Fruit fly (Drosophila melanogaster): Measurements from ENCODE around the gene SAK.

SAK gene

dm6 chr3L:21482100-21482499 is 33.6 kb downstream of the SAK start:
- TF ChIP-seq salr (GFP tag; optimal IDR thresholded peaks at IDR 0.05) (no peak), CG6163 (GFP tag; IDR thresholded peaks at IDR 0.05) (no peak), ss (GFP tag; optimal IDR thresholded peaks at IDR 0.05) (no peak), fd59A (GFP tag; optimal IDR thresholded peaks at IDR 0.05) (no peak), Eip78C (GFP tag) (no peak), net (GFP tag; optimal IDR thresholded peaks at IDR 0.05) (no peak), Ets96B (tag; optimal IDR thresholded peaks at IDR 0.05) (no peak), CG7368 (GFP tag; optimal IDR thresholded peaks at IDR 0.05) (no peak), Smox (GFP tag; optimal IDR thresholded peaks at IDR 0.05) (no peak), Gug (GFP tag; IDR thresholded peaks at IDR 0.05) (no peak), OdsH (GFP tag; optimal IDR thresholded peaks at IDR 0.05) (no peak), svp (GFP tag) (no peak), dsx (GFP tag; optimal IDR thresholded peaks at IDR 0.05; ENCODE audit: poor library complexity, severe bottlenecking) (no peak)

- 0 out of 2 replicates have a peak, but pooled peaks have one; percentile 10 for TF ChIP-seq Gug (GFP tag; IDR thresholded peaks at IDR 0.05)
- TF ChIP-seq ss (GFP tag; optimal IDR thresholded peaks at IDR 0.05) = peak; percentile 30 to 79
- no peak for TF ChIP-seq svp (GFP tag)
- TF ChIP-seq net (GFP tag; optimal IDR thresholded peaks at IDR 0.05) = peak; percentile 83
- TF ChIP-seq Hr4 (GFP tag; optimal IDR thresholded peaks at IDR 0.05) = peak; percentile 23
- TF ChIP-seq OdsH (GFP tag; optimal IDR thresholded peaks at IDR 0.05) = peak; percentile 73
- peak; percentile 59 for TF ChIP-seq dac (GFP tag; optimal IDR thresholded peaks at IDR 0.05)
- peak; percentile 63 for TF ChIP-seq CG11762 (GFP tag; optimal IDR thresholded peaks at IDR 0.05; ENCODE audit: insufficient read depth)
- peak; percentile 87 for TF ChIP-seq CG6163 (GFP tag; IDR thresholded peaks at IDR 0.05)
- TF ChIP-seq CG8632 (GFP tag; optimal IDR thresholded peaks at IDR 0.05) = peak; percentile 64
- peak; percentile 56 for TF ChIP-seq CG6808 (GFP tag; optimal IDR thresholded peaks at IDR 0.05)
- no peak for TF ChIP-seq Hr38 (GFP tag; optimal IDR thresholded peaks at IDR 0.05)
- TF ChIP-seq salr (GFP tag; optimal IDR thresholded peaks at IDR 0.05) = peak in 1 of 2 experiments; percentile 71
- TF ChIP-seq CG3032 (tag; optimal IDR thresholded peaks at IDR 0.05) = no peak
- peak; percentile 66 for TF ChIP-seq cyc (GFP tag; optimal IDR thresholded peaks at IDR 0.05)
- TF ChIP-seq eg (GFP tag; IDR thresholded peaks at IDR 0.05) = peak; percentile 83
- TF ChIP-seq CG15336 (GFP tag; IDR thresholded peaks at IDR 0.05) = peak; percentile 54; the same call in 1 of the 2 replicates
- peak; percentile 72 for TF ChIP-seq fd85E (GFP tag; optimal IDR thresholded peaks at IDR 0.05)
- peak; percentile 54 for TF ChIP-seq fkh (GFP tag; optimal IDR thresholded peaks at IDR 0.05)
- TF ChIP-seq Met (GFP tag; optimal IDR thresholded peaks at IDR 0.05) = peak; percentile 77
- no peak for TF ChIP-seq Eip93F (GFP tag; optimal IDR thresholded peaks at IDR 0.05)
- TF ChIP-seq topi (GFP tag; optimal IDR thresholded peaks at IDR 0.05) = peak; percentile 63
- peak; percentile 60 for TF ChIP-seq CG9139 (GFP tag; optimal IDR thresholded peaks at IDR 0.05)
- peak; percentile 71 for TF ChIP-seq lz (GFP tag; optimal IDR thresholded peaks at IDR 0.05)
- TF ChIP-seq CG3919 (GFP tag; optimal IDR thresholded peaks at IDR 0.05) = peak; percentile 89
- peak; percentile 65 for TF ChIP-seq Hr39 (GFP tag; optimal IDR thresholded peaks at IDR 0.05)
- peak; percentile 63 for TF ChIP-seq CG1621 (tag; optimal IDR thresholded peaks at IDR 0.05)
- peak; percentile 78 for TF ChIP-seq CG8319 (GFP tag; optimal IDR thresholded peaks at IDR 0.05)
- peak; percentile 73 for TF ChIP-seq acj6 (GFP tag; optimal IDR thresholded peaks at IDR 0.05)
- peak; percentile 76 for TF ChIP-seq esn (GFP tag; optimal IDR thresholded peaks at IDR 0.05)
- no peak for TF ChIP-seq vri (GFP tag; optimal IDR thresholded peaks at IDR 0.05)
- peak; percentile 53 for TF ChIP-seq Blimp-1 (GFP tag; optimal IDR thresholded peaks at IDR 0.05)
- peak; percentile 21 for TF ChIP-seq Sox14 (GFP tag; optimal IDR thresholded peaks at IDR 0.05)
- peak; percentile 68 for TF ChIP-seq CG6792 (GFP tag; optimal IDR thresholded peaks at IDR 0.05)
- peak; percentile 61 for TF ChIP-seq dsx (GFP tag; optimal IDR thresholded peaks at IDR 0.05; ENCODE audit: poor library complexity, severe bottlenecking)
- TF ChIP-seq CG4318 (GFP tag; optimal IDR thresholded peaks at IDR 0.05) = no peak
- TF ChIP-seq CG32006 (GFP tag; optimal IDR thresholded peaks at IDR 0.05) = peak; percentile 43
- no peak for TF ChIP-seq Sox15 (GFP tag; optimal IDR thresholded peaks at IDR 0.05)
- peak; percentile 93 for TF ChIP-seq Eip78C (GFP tag)
- peak; percentile 87 for TF ChIP-seq CG7368 (GFP tag; optimal IDR thresholded peaks at IDR 0.05)
- peak; percentile 73 for TF ChIP-seq pdm3 (GFP tag; optimal IDR thresholded peaks at IDR 0.05)
- peak; percentile 92 for TF ChIP-seq CG6854 (GFP tag; optimal IDR thresholded peaks at IDR 0.05)
- TF ChIP-seq Smox (GFP tag; optimal IDR thresholded peaks at IDR 0.05) = peak; percentile 45
- no peak for TF ChIP-seq CG10631 (GFP tag; optimal IDR thresholded peaks at IDR 0.05)
- peak; percentile 57 for TF ChIP-seq CG31627 (GFP tag; optimal IDR thresholded peaks at IDR 0.05)
- TF ChIP-seq Eip75B (GFP tag; optimal IDR thresholded peaks at IDR 0.05) = peak; percentile 73
- no peak for TF ChIP-seq Ets96B (tag; optimal IDR thresholded peaks at IDR 0.05)
Measured at dm6 chr3L:21479636-21480035, 36.1 kb downstream of the SAK start.

Measured in whole organism, prepupa.